Worm (Caenorhabditis elegans) whole organism, L3 larva: ENCODE results near the gene C33F10.8.

ENCODE experiments used
- R02D3.7 ChIP-seq: fragments of 150-350 bp; optimal IDR thresholded peaks from 2 replicates; lab custom pipeline; 2014; ENCODE audit warnings: missing biosample characterization, missing genetic modification characterization
- ZK546.5 ChIP-seq: sonication (generic microtip); optimal IDR thresholded peaks from 2 replicates; lab custom pipeline; 2017; ENCODE audit warnings: missing biosample characterization, missing genetic modification characterization
- aly-2 ChIP-seq: fragments of 150-350 bp; optimal IDR thresholded peaks from 2 replicates; lab custom pipeline; 2014; ENCODE audit warnings: missing biosample characterization, missing genetic modification characterization
- ama-1 ChIP-seq: fragments of 150-350 bp; optimal IDR thresholded peaks from 2 replicates; lab custom pipeline; 2018
- ceh-82 ChIP-seq: fragments of 150-350 bp; optimal IDR thresholded peaks from 2 replicates; lab custom pipeline; 2014; ENCODE audit warnings: missing biosample characterization, missing genetic modification characterization
- egl-5 ChIP-seq: fragments of 150-350 bp; optimal IDR thresholded peaks from 2 replicates; lab custom pipeline; 2017; ENCODE audit warnings: missing biosample characterization, missing genetic modification reagents, missing genetic modification characterization, inconsistent platforms
- elt-1 ChIP-seq: fragments of 150-350 bp; optimal IDR thresholded peaks from 2 replicates; lab custom pipeline; 2014; ENCODE audit warnings: missing biosample characterization, missing genetic modification characterization
- elt-2 ChIP-seq: sonication (generic microtip); optimal IDR thresholded peaks from 2 replicates; lab custom pipeline; 2016; ENCODE audit warnings: missing genetic modification reagents, mild to moderate bottlenecking, missing genetic modification characterization, missing compliant biosample characterization
- elt-3 ChIP-seq, 3 experiments: fragments of 150-350 bp in 1 of 3; sonication (generic microtip) in 2 of 3; optimal IDR thresholded peaks; 2 replicates in 2 of 3; 4 replicates in 1 of 3; lab custom pipeline; 2014 to 2017; ENCODE audit warnings: missing biosample characterization in 3 of 3, missing genetic modification characterization in 3 of 3
- eor-1 ChIP-seq, 2 experiments: fragments of 150-350 bp; optimal IDR thresholded peaks; 2 replicates each; lab custom pipeline; 2014 to 2018; ENCODE audit warnings: missing biosample characterization in 2 of 2, missing genetic modification characterization in 2 of 2
- fkh-10 ChIP-seq: sonication (generic microtip); optimal IDR thresholded peaks from 2 replicates; lab custom pipeline; 2017; ENCODE audit warnings: missing biosample characterization, missing genetic modification reagents, missing genetic modification characterization
- hmg-11 ChIP-seq: sonication (generic microtip); optimal IDR thresholded peaks from 2 replicates; lab custom pipeline; 2016; ENCODE audit warnings: missing genetic modification characterization, missing compliant biosample characterization
- jun-1 ChIP-seq: fragments of 150-350 bp; optimal IDR thresholded peaks from 2 replicates; lab custom pipeline; 2014; ENCODE audit warnings: missing biosample characterization, missing genetic modification reagents, missing genetic modification characterization
- lin-15B ChIP-seq: fragments of 150-350 bp; optimal IDR thresholded peaks from 2 replicates; lab custom pipeline; 2014; ENCODE audit warnings: missing biosample characterization, missing genetic modification characterization
- lin-39 ChIP-seq: fragments of 150-350 bp; optimal IDR thresholded peaks from 2 replicates; lab custom pipeline; 2018; ENCODE audit warnings: missing biosample characterization, missing genetic modification reagents, missing genetic modification characterization
- mdl-1 ChIP-seq: fragments of 150-350 bp; optimal IDR thresholded peaks from 2 replicates; lab custom pipeline; 2014; ENCODE audit warnings: missing biosample characterization, missing genetic modification characterization
- mml-1 ChIP-seq: fragments of 150-350 bp; sonication (generic microtip); optimal IDR thresholded peaks from 3 replicates; lab custom pipeline; 2014; ENCODE audit warnings: missing biosample characterization, missing genetic modification characterization
- nfya-1 ChIP-seq: sonication (generic microtip); optimal IDR thresholded peaks from 2 replicates; lab custom pipeline; 2017; ENCODE audit warnings: missing genetic modification characterization, mild to moderate bottlenecking, missing compliant biosample characterization, antibody characterized with exemption, moderate library complexity; ENCODE audit not compliant: insufficient read depth
- nhr-11 ChIP-seq: fragments of 150-350 bp; optimal IDR thresholded peaks from 2 replicates; lab custom pipeline; 2014; ENCODE audit warnings: missing biosample characterization, missing genetic modification characterization
- nhr-23 ChIP-seq: fragments of 150-350 bp; optimal IDR thresholded peaks from 2 replicates; lab custom pipeline; 2014; ENCODE audit warnings: missing biosample characterization, missing genetic modification reagents, missing genetic modification characterization
- nhr-25 ChIP-seq: sonication (generic microtip); optimal IDR thresholded peaks from 2 replicates; lab custom pipeline; 2017; ENCODE audit warnings: missing biosample characterization, missing genetic modification characterization
- nhr-43 ChIP-seq: sonication (generic microtip); optimal IDR thresholded peaks from 2 replicates; lab custom pipeline; 2016; ENCODE audit warnings: mild to moderate bottlenecking, missing genetic modification characterization, missing compliant biosample characterization; ENCODE audit not compliant: poor library complexity, severe bottlenecking
- pha-4 ChIP-seq: fragments of 150-350 bp; optimal IDR thresholded peaks from 2 replicates; lab custom pipeline; 2014; ENCODE audit warnings: missing biosample characterization, missing genetic modification reagents, missing genetic modification characterization
- pqm-1 ChIP-seq: fragments of 150-350 bp; optimal IDR thresholded peaks from 2 replicates; lab custom pipeline; 2017; ENCODE audit warnings: missing biosample characterization, missing genetic modification characterization, inconsistent platforms
- sea-2 ChIP-seq: fragments of 150-350 bp; sonication (generic microtip); optimal IDR thresholded peaks from 4 replicates; lab custom pipeline; 2014; ENCODE audit warnings: missing biosample characterization, missing genetic modification reagents, missing genetic modification characterization
- skn-1 ChIP-seq: fragments of 150-350 bp; optimal IDR thresholded peaks from 2 replicates; lab custom pipeline; 2014; ENCODE audit warnings: missing biosample characterization, missing genetic modification characterization
- tbx-2 ChIP-seq: sonication (generic microtip); optimal IDR thresholded peaks from 2 replicates; lab custom pipeline; 2016; ENCODE audit warnings: mild to moderate bottlenecking, missing genetic modification characterization, missing compliant biosample characterization
- unc-39 ChIP-seq: sonication (generic microtip); optimal IDR thresholded peaks from 4 replicates; lab custom pipeline; 2017; ENCODE audit warnings: missing biosample characterization, missing genetic modification characterization
- unc-62 ChIP-seq: fragments of 150-350 bp; sonication (generic microtip); optimal IDR thresholded peaks from 4 replicates; lab custom pipeline; 2014; ENCODE audit warnings: missing biosample characterization, missing genetic modification reagents, missing genetic modification characterization
- zag-1 ChIP-seq: fragments of 150-350 bp; optimal IDR thresholded peaks from 2 replicates; lab custom pipeline; 2014; ENCODE audit warnings: missing biosample characterization, missing genetic modification characterization
- ztf-11 ChIP-seq: fragments of 150-350 bp; optimal IDR thresholded peaks from 2 replicates; lab custom pipeline; 2014; ENCODE audit warnings: missing biosample characterization, missing genetic modification characterization
- ztf-4 ChIP-seq: fragments of 150-350 bp; optimal IDR thresholded peaks from 2 replicates; lab custom pipeline; 2014; ENCODE audit warnings: missing biosample characterization, missing genetic modification characterization

Gene C33F10.8

DNA sequence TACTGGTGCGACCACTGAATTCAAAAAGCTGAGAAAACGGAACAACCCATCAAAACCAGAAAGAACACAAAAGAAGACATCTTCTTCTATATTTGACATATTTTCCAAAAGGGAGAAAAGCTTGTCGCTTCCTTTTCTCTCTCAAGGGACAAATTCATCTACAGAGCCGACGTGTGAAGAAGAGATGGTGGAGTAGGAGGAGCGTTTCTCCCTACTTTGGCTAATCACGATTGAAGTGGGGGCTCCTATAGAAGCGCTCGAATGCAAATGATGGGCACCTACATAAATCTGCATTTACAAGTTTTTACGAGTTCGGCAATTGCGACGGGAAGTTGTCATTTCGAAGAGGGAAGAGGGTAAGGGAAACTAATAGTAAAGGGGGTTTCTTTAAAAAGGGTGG is 18.8 kb downstream of the C33F10.8 start:
- TF ChIP-seq jun-1 (tag; lab: Kevin White, UChicago) (no peak), R02D3.7 (tag; lab: Kevin White, UChicago) (no peak), unc-62 (GFP tag; lab: Kevin White, UChicago) (peak; percentile 41), lin-15B (tag; lab: Kevin White, UChicago) (no peak), elt-1 (tag; lab: Kevin White, UChicago) (peak; percentile 34), unc-39 (tag; lab: Kevin White, UChicago) (no peak), lin-39 (peak; percentile 36), skn-1 (tag; lab: Kevin White, UChicago) (no peak)

DNA sequence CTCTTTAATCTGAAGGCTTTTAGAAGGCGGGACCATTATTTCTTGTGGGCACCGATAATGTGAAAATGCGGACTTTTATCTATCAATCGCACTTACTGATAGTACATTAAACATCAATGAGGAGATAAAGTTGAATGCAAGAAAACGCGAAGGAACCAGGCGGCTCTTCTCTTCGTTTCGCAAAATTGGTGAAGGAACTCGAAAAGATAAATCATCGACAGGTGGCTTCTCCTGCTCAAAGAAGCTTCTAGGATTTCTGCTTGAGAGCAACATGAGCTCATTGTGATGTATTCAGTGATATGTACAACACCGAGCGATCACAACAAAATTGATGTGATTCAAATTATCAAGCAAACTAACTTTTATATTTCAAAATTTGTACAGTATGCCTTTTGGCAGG is 19.2 kb downstream of the C33F10.8 start:
- TF ChIP-seq sea-2 (GFP tag; lab: Kevin White, UChicago), result no peak
- TF ChIP-seq egl-5, result peak; percentile 16
- TF ChIP-seq nhr-11, result no peak
- TF ChIP-seq, all 47 proteins: peak for 1

DNA sequence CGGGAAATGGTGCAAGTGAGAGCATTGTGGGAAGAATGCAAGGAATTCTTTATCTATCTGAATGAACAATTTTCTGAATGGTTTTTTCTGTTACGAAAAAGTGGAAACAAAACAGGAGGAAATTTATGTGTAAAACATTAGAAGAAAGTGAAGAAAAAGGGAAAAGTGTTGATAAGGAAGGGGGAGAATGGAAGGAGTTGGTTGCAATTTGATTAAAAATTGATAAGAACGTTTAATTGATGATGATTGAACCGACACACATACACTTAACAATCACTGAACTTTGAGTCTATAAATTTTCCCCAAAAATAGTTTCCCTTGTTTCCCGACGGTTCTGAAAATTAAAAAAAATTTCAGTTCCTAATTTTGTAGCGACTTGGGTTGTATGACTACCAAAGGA is 22.1 kb downstream of the C33F10.8 start:
- no peak for TF ChIP-seq ztf-11 (tag; lab: Kevin White, UChicago)
- TF ChIP-seq pqm-1 (tag; lab: Kevin White, UChicago), result peak; percentile 38
- peak; percentile 10 for TF ChIP-seq pha-4 (tag; lab: Kevin White, UChicago)
- TF ChIP-seq elt-3 (tag; optimal IDR thresholded peaks at IDR 0.05; lab: Kevin White, UChicago), result no peak
- peak; percentile 96 for TF ChIP-seq elt-2 (tag; lab: Kevin White, UChicago)

DNA sequence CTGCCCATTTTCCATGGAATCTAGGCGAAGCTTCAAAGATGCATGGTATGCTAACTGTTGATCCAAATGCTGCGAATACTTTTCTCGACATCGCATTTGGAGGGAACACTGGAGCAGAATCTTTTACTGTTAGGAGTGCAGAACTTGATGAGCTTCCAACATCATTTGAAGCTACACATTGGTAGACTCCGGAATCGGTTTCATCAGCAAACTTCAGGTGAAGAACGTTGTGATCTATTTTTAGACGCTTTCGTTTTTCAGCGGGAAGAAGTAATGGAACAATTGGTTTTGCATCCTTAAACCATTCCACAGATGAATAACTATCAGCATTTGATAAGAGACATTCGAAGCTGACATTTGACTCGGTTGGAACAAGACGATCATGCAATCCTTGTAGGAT is 24.5 kb downstream of the C33F10.8 start:
- TF ChIP-seq elt-3 (tag; optimal IDR thresholded peaks at IDR 0.05; lab: Kevin White, UChicago) (no peak), nfya-1 (no peak), ceh-82 (tag; lab: Kevin White, UChicago) (no peak), pha-4 (tag; lab: Kevin White, UChicago) (no peak), lin-39 (no peak), jun-1 (tag; lab: Kevin White, UChicago) (no peak)

DNA sequence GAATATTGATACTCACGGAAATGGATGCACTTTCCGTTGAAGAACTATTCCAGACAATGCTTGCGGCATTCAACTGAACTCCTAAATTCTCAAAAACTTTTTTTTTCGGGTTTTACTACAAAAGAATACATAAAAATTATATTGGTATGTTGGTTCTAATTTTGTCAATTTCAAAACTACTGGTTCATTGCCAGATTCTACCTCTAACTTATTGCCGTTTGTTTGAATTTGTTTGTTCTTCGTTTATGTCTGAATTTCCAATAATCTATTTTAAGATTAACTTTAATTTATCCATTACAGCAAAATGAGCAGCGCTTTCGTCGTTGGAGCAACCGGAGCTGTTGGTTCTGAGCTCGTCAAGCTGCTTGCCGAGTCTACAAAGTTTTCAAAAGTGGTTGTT is 28.0 kb downstream of the C33F10.8 start, which contains the start of gene C33F10.14:
TSS of gene C33F10.14 (plus strand) at position 301 of the 400 bp plus-strand sequence.
- TF ChIP-seq nfya-1, result no peak
- TF ChIP-seq ztf-11 (tag; lab: Kevin White, UChicago), result no peak
- TF ChIP-seq nhr-11, result no peak
- no peak for TF ChIP-seq tbx-2 (tag; lab: Kevin White, UChicago)
- TF ChIP-seq elt-3 (tag; optimal IDR thresholded peaks at IDR 0.05; lab: Kevin White, UChicago), result no peak
- no peak for TF ChIP-seq jun-1 (tag; lab: Kevin White, UChicago)
- TF ChIP-seq elt-2 (tag; lab: Kevin White, UChicago), result no peak
- no peak for TF ChIP-seq unc-62 (GFP tag; lab: Kevin White, UChicago)
- TF ChIP-seq nhr-43 (tag; lab: Kevin White, UChicago), result no peak
- no peak for TF ChIP-seq eor-1 (tag; optimal IDR thresholded peaks at IDR 0.05; lab: Kevin White, UChicago)
- no peak for TF ChIP-seq aly-2 (tag; lab: Kevin White, UChicago)
- no peak for TF ChIP-seq mml-1 (tag; lab: Kevin White, UChicago)
- no peak for TF ChIP-seq zag-1 (tag; lab: Kevin White, UChicago)
- no peak for TF ChIP-seq R02D3.7 (tag; lab: Kevin White, UChicago)
- TF ChIP-seq mdl-1 (tag; lab: Kevin White, UChicago), result no peak
- TF ChIP-seq fkh-10 (GFP tag; lab: Kevin White, UChicago), result no peak
- no peak for TF ChIP-seq skn-1 (tag; lab: Kevin White, UChicago)
- no peak for TF ChIP-seq ZK546.5
- TF ChIP-seq ceh-82 (tag; lab: Kevin White, UChicago), result no peak
- TF ChIP-seq, all 47 proteins: peak for 0

DNA sequence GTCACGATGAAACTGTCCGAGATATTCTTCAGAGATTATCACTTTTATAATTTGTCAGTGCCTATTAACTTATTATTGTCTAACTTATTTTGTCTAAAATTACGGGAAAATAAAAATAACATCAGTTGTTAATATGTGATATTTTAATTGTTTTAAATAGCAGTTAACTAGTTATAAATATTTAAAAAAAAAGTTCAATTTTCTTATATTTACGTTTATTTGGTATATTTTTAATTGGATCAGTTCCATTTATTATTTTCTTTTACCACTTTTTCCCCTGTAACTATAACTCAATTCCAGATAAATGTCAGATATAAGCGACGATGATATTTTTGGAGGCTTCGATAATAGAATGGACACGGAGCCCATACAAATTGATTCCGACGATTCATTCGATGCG is 29.6 kb downstream of the C33F10.8 start, which contains the start of gene C33F10.4:
TSS of gene C33F10.4 (plus strand) at position 301 of the 400 bp plus-strand sequence.
- TF ChIP-seq nhr-43 (tag; lab: Kevin White, UChicago) (no peak), hmg-11 (tag; lab: Kevin White, UChicago) (no peak), egl-5 (no peak)

DNA sequence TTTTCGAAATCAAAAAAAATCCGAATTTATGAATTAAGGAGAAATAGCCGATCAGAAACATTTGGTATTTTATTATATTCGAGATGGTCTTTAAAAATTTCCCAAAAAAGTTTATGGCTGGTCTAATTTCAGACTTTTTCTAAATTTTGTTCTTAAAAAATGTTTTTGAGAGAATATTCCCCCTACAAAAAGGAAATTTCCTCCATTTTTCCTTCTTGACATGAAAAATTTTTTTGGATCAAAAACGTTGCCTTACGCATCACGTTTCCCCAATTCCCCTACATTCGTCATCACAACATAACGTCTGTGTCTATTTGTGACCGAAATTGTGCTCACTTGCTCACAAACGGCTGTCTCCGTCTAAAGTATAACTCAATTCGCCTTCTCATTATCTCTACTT is 31.7 kb downstream of the C33F10.8 start:
- no peak for TF ChIP-seq ama-1
- TF ChIP-seq ztf-4 (tag; lab: Kevin White, UChicago), result no peak
- TF ChIP-seq tbx-2 (tag; lab: Kevin White, UChicago), result no peak
- TF ChIP-seq pqm-1 (tag; lab: Kevin White, UChicago), result no peak
- TF ChIP-seq lin-15B (tag; lab: Kevin White, UChicago), result no peak
- TF ChIP-seq zag-1 (tag; lab: Kevin White, UChicago), result no peak
- no peak for TF ChIP-seq nhr-23 (tag; lab: Kevin White, UChicago)
- no peak for TF ChIP-seq nhr-25 (tag; lab: Kevin White, UChicago)
- no peak for TF ChIP-seq eor-1 (tag; optimal IDR thresholded peaks at IDR 0.05; lab: Kevin White, UChicago)
- TF ChIP-seq ztf-11 (tag; lab: Kevin White, UChicago), result no peak
- no peak for TF ChIP-seq mdl-1 (tag; lab: Kevin White, UChicago)
- no peak for TF ChIP-seq aly-2 (tag; lab: Kevin White, UChicago)
